Fruit fly (Drosophila melanogaster): ENCODE results near the gene CG7829.

dm6 chr3R:29771645-29772089 is 45.9 kb downstream of the CG7829 start:
- TF ChIP-seq psq (optimal IDR thresholded peaks at IDR 0.05) (no peak), h (optimal IDR thresholded peaks at IDR 0.05) (no peak), ttk (optimal IDR thresholded peaks at IDR 0.05) (no peak)

All from Kc167 (cell line).